Worm (Caenorhabditis elegans): ENCODE data around the gene nlp-35.
A peak's percentile ranks its signal among the peaks of the same experiment; 100 is the strongest.

- TF ChIP-seq nhr-23 (tag; optimal IDR thresholded peaks at IDR 0.05) (no peak), gmeb-1 (tag; optimal IDR thresholded peaks at IDR 0.05) (peak; percentile 28), skn-1 (tag; optimal IDR thresholded peaks at IDR 0.05) (no peak), blmp-1 (tag; optimal IDR thresholded peaks at IDR 0.05; ENCODE audit: insufficient read depth) (peak; percentile 94), ama-1 (optimal IDR thresholded peaks at IDR 0.05) (peak; percentile 72)
Measured at ce11 chrIV:9513360-9513777, 5.4 kb downstream of the nlp-35 start.
